Worm (Caenorhabditis elegans) whole organism, L4 larva: Measurements from ENCODE around the gene srsx-34.

Source experiments
- F26F4.8 ChIP-seq: fragments of 200-800 bp; sonication (Bioruptor generic); conservative IDR thresholded peaks from 2 replicates; pipeline ENCODE4 v1.3.6; 2022; ENCODE audit warnings: missing genetic modification characterization, missing compliant biosample characterization
- F49E8.2 ChIP-seq: sonication (generic microtip); optimal IDR thresholded peaks from 2 replicates; lab custom pipeline; 2016; ENCODE audit warnings: missing compliant biosample characterization, mild to moderate bottlenecking, missing genetic modification characterization, borderline replicate concordance
- Y48G9A.11 ChIP-seq: fragments of 200-800 bp; sonication (Bioruptor generic); IDR thresholded peaks from 2 replicates; pipeline ENCODE4 v1.3.6; 2022; ENCODE audit warnings: missing genetic modification reagents, missing genetic modification characterization, missing compliant biosample characterization
- Y75B8A.6 ChIP-seq: fragments of 200-800 bp; sonication (Bioruptor generic); IDR thresholded peaks from 2 replicates; pipeline ENCODE4 v1.3.6; 2022; ENCODE audit warnings: missing genetic modification reagents, missing genetic modification characterization, missing compliant biosample characterization
- ZK337.2 ChIP-seq: fragments of 200-800 bp; sonication (Bioruptor generic); IDR thresholded peaks from 2 replicates; pipeline ENCODE4 v1.3.6; 2022; ENCODE audit warnings: missing genetic modification reagents, missing genetic modification characterization, missing compliant biosample characterization
- aha-1 ChIP-seq: fragments of 150-350 bp; peaks from one replicate; lab custom pipeline; 2014; ENCODE audit warnings: missing biosample characterization, missing genetic modification characterization
- arid-1 ChIP-seq: fragments of 200-800 bp; sonication (Bioruptor generic); conservative IDR thresholded peaks from 2 replicates; pipeline ENCODE4 v1.3.6; 2022; ENCODE audit warnings: missing genetic modification reagents, missing genetic modification characterization, missing compliant biosample characterization
- attf-4 ChIP-seq: sonication (generic microtip); optimal IDR thresholded peaks from 3 replicates; lab custom pipeline; 2017; ENCODE audit warnings: missing biosample characterization, missing genetic modification characterization
- ceh-20 ChIP-seq: fragments of 200-800 bp; sonication (Bioruptor generic); IDR thresholded peaks from 2 replicates; pipeline ENCODE4 v1.3.6; 2022; ENCODE audit warnings: missing genetic modification reagents, missing genetic modification characterization, missing compliant biosample characterization
- ceh-28 ChIP-seq: fragments of 150-350 bp; optimal IDR thresholded peaks from 2 replicates; lab custom pipeline; 2014; ENCODE audit warnings: missing biosample characterization, missing genetic modification reagents, missing genetic modification characterization
- ceh-44 ChIP-seq: fragments of 200-800 bp; sonication (Bioruptor generic); IDR thresholded peaks from 2 replicates; pipeline ENCODE4 v1.3.6; 2022; ENCODE audit warnings: missing genetic modification reagents, missing genetic modification characterization, missing compliant biosample characterization
- ceh-62 ChIP-seq: sonication (generic microtip); optimal IDR thresholded peaks from 2 replicates; lab custom pipeline; 2017; ENCODE audit warnings: missing biosample characterization, missing genetic modification characterization
- ces-1 ChIP-seq: fragments of 150-350 bp; sonication (generic microtip); optimal IDR thresholded peaks from 4 replicates; lab custom pipeline; 2014; ENCODE audit warnings: missing biosample characterization, missing genetic modification reagents, missing genetic modification characterization
- ctbp-1 ChIP-seq: fragments of 200-800 bp; sonication (Bioruptor generic); IDR thresholded peaks from 2 replicates; pipeline ENCODE4 v1.3.6; 2022; ENCODE audit warnings: missing genetic modification reagents, missing genetic modification characterization, missing compliant biosample characterization
- dmd-6 ChIP-seq: fragments of 200-800 bp; sonication (Bioruptor generic); IDR thresholded peaks from 2 replicates; pipeline ENCODE4 v1.3.6; 2022; ENCODE audit warnings: missing genetic modification reagents, missing genetic modification characterization, missing compliant biosample characterization
- dmd-8 ChIP-seq: fragments of 200-800 bp; sonication (Bioruptor generic); IDR thresholded peaks from 2 replicates; pipeline ENCODE4 v1.3.6; 2022; ENCODE audit warnings: missing genetic modification characterization, missing compliant biosample characterization
- dmd-9 ChIP-seq: fragments of 200-800 bp; sonication (Bioruptor generic); IDR thresholded peaks from 2 replicates; pipeline ENCODE4 v1.3.6; 2022; ENCODE audit warnings: missing genetic modification reagents, missing genetic modification characterization, missing compliant biosample characterization
- duxl-1 ChIP-seq: sonication (generic microtip); optimal IDR thresholded peaks from 2 replicates; lab custom pipeline; 2016; ENCODE audit warnings: mild to moderate bottlenecking, missing genetic modification characterization, moderate library complexity, missing compliant biosample characterization; ENCODE audit not compliant: poor library complexity
- gei-8 ChIP-seq: fragments of 200-800 bp; sonication (Bioruptor generic); optimal IDR thresholded peaks from 2 replicates; lab custom pipeline; 2018; ENCODE audit warnings: mild to moderate bottlenecking, missing genetic modification characterization, missing compliant biosample characterization
- hif-1 ChIP-seq, 2 experiments: sonication (generic microtip); optimal IDR thresholded peaks; 2 replicates each; lab custom pipeline; 2016 to 2017; ENCODE audit warnings: missing compliant biosample characterization in 2 of 2, missing genetic modification characterization in 2 of 2, missing genetic modification reagents in 2 of 2, missing genotype in 2 of 2, mild to moderate bottlenecking in 1 of 2
- hmg-1.1 ChIP-seq: fragments of 200-800 bp; sonication (Bioruptor generic); IDR thresholded peaks from 2 replicates; pipeline ENCODE4 v1.3.6; 2022; ENCODE audit warnings: missing genetic modification reagents, missing genetic modification characterization, missing compliant biosample characterization
- jun-1 ChIP-seq: fragments of 150-350 bp; optimal IDR thresholded peaks from 2 replicates; lab custom pipeline; 2014; ENCODE audit warnings: missing biosample characterization, missing genetic modification reagents, missing genetic modification characterization
- lin-1 ChIP-seq: fragments of 200-800 bp; sonication (Bioruptor generic); IDR thresholded peaks from 2 replicates; pipeline ENCODE4 v1.3.6; 2022; ENCODE audit warnings: missing genetic modification reagents, missing genetic modification characterization, missing compliant biosample characterization
- lin-15B ChIP-seq: fragments of 150-350 bp; sonication (generic microtip); optimal IDR thresholded peaks from 3 replicates; lab custom pipeline; 2014; ENCODE audit warnings: missing biosample characterization, missing genetic modification characterization
- lin-38 ChIP-seq: fragments of 200-800 bp; sonication (Bioruptor generic); IDR thresholded peaks from 2 replicates; pipeline ENCODE4 v1.3.6; 2022; ENCODE audit warnings: missing genetic modification reagents, missing genetic modification characterization, missing compliant biosample characterization
- lsy-2 ChIP-seq, 2 experiments: fragments of 150-350 bp in 1 of 2; sonication (generic microtip) in 1 of 2; optimal IDR thresholded peaks; 2 replicates each; lab custom pipeline; 2014 to 2017; ENCODE audit warnings: missing biosample characterization in 2 of 2, missing genetic modification characterization in 2 of 2
- madf-9 ChIP-seq: fragments of 200-800 bp; sonication (Bioruptor generic); conservative IDR thresholded peaks from 2 replicates; pipeline ENCODE4 v1.3.6; 2022; ENCODE audit warnings: missing genetic modification reagents, missing genetic modification characterization, missing compliant biosample characterization
- mdl-1 ChIP-seq, 2 experiments: fragments of 150-350 bp in 1 of 2; sonication (generic microtip) in 1 of 2; optimal IDR thresholded peaks; 2 replicates each; lab custom pipeline; 2014 to 2017; ENCODE audit warnings: missing biosample characterization in 2 of 2, missing genetic modification characterization in 2 of 2
- mdt-29 ChIP-seq: fragments of 200-800 bp; sonication (Bioruptor generic); IDR thresholded peaks from 2 replicates; pipeline ENCODE4 v1.3.6; 2022; ENCODE audit warnings: missing genetic modification reagents, missing genetic modification characterization, missing compliant biosample characterization
- mxl-2 ChIP-seq: fragments of 200-800 bp; sonication (Bioruptor generic); conservative IDR thresholded peaks from 2 replicates; pipeline ENCODE4 v1.3.6; 2022; ENCODE audit warnings: missing genetic modification reagents, missing genetic modification characterization, missing compliant biosample characterization
- mxl-3 ChIP-seq: fragments of 200-800 bp; sonication (Bioruptor generic); optimal IDR thresholded peaks from 2 replicates; lab custom pipeline; 2018; ENCODE audit warnings: mild to moderate bottlenecking, missing genetic modification characterization, missing compliant biosample characterization
- nhr-77 ChIP-seq: fragments of 150-350 bp; optimal IDR thresholded peaks from 2 replicates; lab custom pipeline; 2014; ENCODE audit warnings: missing biosample characterization, missing genetic modification characterization
- pha-4 ChIP-seq, 2 experiments: fragments of 150-350 bp in 1 of 2; fragments of 200-800 bp in 1 of 2; sonication (Bioruptor generic) in 1 of 2; IDR thresholded peaks in 1 of 2; optimal IDR thresholded peaks in 1 of 2; 2 replicates each; pipeline versions ENCODE4 v1.3.6 to Lab custom; 2014 to 2022; ENCODE audit warnings: missing genetic modification characterization in 2 of 2, missing genetic modification reagents in 2 of 2, missing biosample characterization in 1 of 2, missing compliant biosample characterization in 1 of 2
- pqm-1 ChIP-seq: sonication (generic microtip); optimal IDR thresholded peaks from 2 replicates; lab custom pipeline; 2017; ENCODE audit warnings: missing biosample characterization, missing genetic modification characterization
- rbr-2 ChIP-seq: sonication (generic microtip); optimal IDR thresholded peaks from 2 replicates; lab custom pipeline; 2016; ENCODE audit warnings: missing genotype, missing genetic modification characterization, missing compliant biosample characterization
- set-16 ChIP-seq: fragments of 200-800 bp; sonication (Bioruptor generic); IDR thresholded peaks from 2 replicates; pipeline ENCODE4 v1.3.6; 2022; ENCODE audit warnings: missing genetic modification reagents, missing genetic modification characterization, missing compliant biosample characterization
- skn-1 ChIP-seq: fragments of 150-350 bp; optimal IDR thresholded peaks from 2 replicates; lab custom pipeline; 2014; ENCODE audit warnings: missing biosample characterization, missing genetic modification characterization
- snpc-1.2 ChIP-seq: fragments of 200-800 bp; sonication (Bioruptor generic); IDR thresholded peaks from 2 replicates; pipeline ENCODE4 v1.3.6; 2022; ENCODE audit warnings: missing genetic modification reagents, missing genetic modification characterization, missing compliant biosample characterization
- spr-1 ChIP-seq: sonication (generic microtip); optimal IDR thresholded peaks from 2 replicates; lab custom pipeline; 2016; ENCODE audit warnings: mild to moderate bottlenecking, missing genetic modification characterization, missing compliant biosample characterization
- spr-3 ChIP-seq: fragments of 200-800 bp; sonication (Bioruptor generic); optimal IDR thresholded peaks from 2 replicates; lab custom pipeline; 2018; ENCODE audit warnings: mild to moderate bottlenecking, missing genetic modification characterization, missing compliant biosample characterization
- tra-1 ChIP-seq: fragments of 200-800 bp; sonication (Bioruptor generic); IDR thresholded peaks from 2 replicates; pipeline ENCODE4 v1.3.6; 2022; ENCODE audit warnings: missing genetic modification reagents, missing genetic modification characterization, missing compliant biosample characterization
- unc-130 ChIP-seq: sonication (generic microtip); optimal IDR thresholded peaks from 2 replicates; lab custom pipeline; 2016; ENCODE audit warnings: missing genetic modification reagents, missing genetic modification characterization, missing compliant biosample characterization
- unc-62 ChIP-seq, 3 experiments: fragments of 150-350 bp in 1 of 3; sonication (generic microtip); optimal IDR thresholded peaks in 2 of 3; peaks in 1 of 3; 1 replicate in 1 of 3; 2 replicates in 2 of 3; lab custom pipeline; 2014 to 2017; ENCODE audit warnings: missing biosample characterization in 3 of 3, missing genetic modification characterization in 3 of 3, missing genetic modification reagents in 3 of 3, missing genotype in 1 of 3
- zag-1 ChIP-seq: fragments of 150-350 bp; optimal IDR thresholded peaks from 2 replicates; lab custom pipeline; 2014; ENCODE audit warnings: missing biosample characterization, missing genetic modification characterization
- zfp-3 ChIP-seq: fragments of 200-800 bp; sonication (Bioruptor generic); conservative IDR thresholded peaks from 2 replicates; pipeline ENCODE4 v1.3.6; 2022; ENCODE audit warnings: missing genetic modification reagents, missing genetic modification characterization, missing compliant biosample characterization
- zip-11 ChIP-seq: fragments of 200-800 bp; sonication (Bioruptor generic); IDR thresholded peaks from 2 replicates; pipeline ENCODE4 v1.3.6; 2022; ENCODE audit warnings: missing genetic modification characterization, missing compliant biosample characterization
- zip-2 ChIP-seq: fragments of 150-350 bp; optimal IDR thresholded peaks from 2 replicates; lab custom pipeline; 2014; ENCODE audit warnings: missing biosample characterization, missing genetic modification characterization
- ztf-7 ChIP-seq: fragments of 150-350 bp; optimal IDR thresholded peaks from 2 replicates; lab custom pipeline; 2014; ENCODE audit warnings: missing biosample characterization, missing genetic modification characterization

Gene srsx-34

ce11 chrV:9079965-9080432 is 44.2 kb downstream of the srsx-34 start (continued):
- peak; percentile 62 for TF ChIP-seq mdt-29 (GFP tag; lab: Robert Waterston, UW)
- peak; percentile 89 for TF ChIP-seq aha-1 (tag; lab: Kevin White, UChicago)
- TF ChIP-seq dmd-6, result peak; percentile 98
- TF ChIP-seq lin-1 (GFP tag; lab: Robert Waterston, UW), result 0 out of 2 replicates have a peak, but pooled peaks have one; percentile 37
- no peak for TF ChIP-seq madf-9
- no peak for TF ChIP-seq F49E8.2 (tag; lab: Kevin White, UChicago)
- TF ChIP-seq mxl-3 (GFP tag; lab: Kevin White, UChicago), result peak; percentile 83
- TF ChIP-seq Y48G9A.11 (GFP tag; lab: Robert Waterston, UW), result no peak

DNA sequence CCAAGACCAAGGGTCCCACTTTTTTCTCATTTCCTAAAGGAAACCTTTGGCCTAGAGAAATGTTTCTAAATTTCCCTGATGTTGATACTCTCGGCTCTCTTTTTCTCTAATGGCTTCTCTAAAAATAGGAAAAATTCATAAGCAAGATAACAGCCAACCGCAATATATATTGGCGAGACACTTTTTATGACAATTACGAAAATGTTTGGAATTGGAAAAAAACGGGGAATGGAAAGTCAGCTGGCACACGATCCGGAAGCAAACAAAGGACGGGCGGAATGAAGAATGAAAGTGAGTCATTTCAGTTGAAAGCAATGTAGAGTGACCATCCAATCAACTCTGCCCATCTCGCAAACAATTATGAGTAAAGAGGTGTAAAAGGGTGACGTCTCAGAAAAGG is 45.6 kb downstream of the srsx-34 start:
- TF ChIP-seq hmg-1.1 (GFP tag; lab: Robert Waterston, UW) (no peak), aha-1 (tag; lab: Kevin White, UChicago) (peak; percentile 65), spr-1 (tag; lab: Kevin White, UChicago) (no peak), skn-1 (tag; lab: Kevin White, UChicago) (no peak), pqm-1 (tag; lab: Kevin White, UChicago) (peak; percentile 44), mxl-3 (GFP tag; lab: Kevin White, UChicago) (no peak), zfp-3 (GFP tag; lab: Robert Waterston, UW) (no peak), snpc-1.2 (no peak), zag-1 (tag; lab: Kevin White, UChicago) (no peak), unc-62 (GFP tag; optimal IDR thresholded peaks at IDR 0.05 in 1 of 2; lab: Kevin White, UChicago) (no peak), unc-62 (tag; optimal IDR thresholded peaks at IDR 0.05; lab: Kevin White, UChicago) (no peak), Y75B8A.6 (GFP tag; lab: Robert Waterston, UW) (no peak), F26F4.8 (GFP tag; lab: Robert Waterston, UW) (no peak), ceh-28 (tag; lab: Kevin White, UChicago) (no peak), ZK337.2 (GFP tag; lab: Robert Waterston, UW) (no peak), ceh-44 (GFP tag; lab: Robert Waterston, UW) (no peak), lin-38 (GFP tag; lab: Robert Waterston, UW) (no peak), ceh-62 (no peak), dmd-9 (GFP tag; lab: Robert Waterston, UW) (no peak), pha-4 (GFP tag; IDR thresholded peaks at IDR 0.05; lab: Robert Waterston, UW) (no peak), pha-4 (tag; optimal IDR thresholded peaks at IDR 0.05; lab: Kevin White, UChicago) (peak; percentile 62), unc-130 (GFP tag; lab: Kevin White, UChicago) (no peak), dmd-8 (GFP tag; lab: Robert Waterston, UW) (no peak), hif-1 (tag; optimal IDR thresholded peaks at IDR 0.05; lab: Kevin White, UChicago) (peak in 1 of 2 experiments; percentile 16), spr-3 (GFP tag; lab: Kevin White, UChicago) (no peak), ces-1 (GFP tag; lab: Kevin White, UChicago) (no peak), lin-15B (tag; lab: Kevin White, UChicago) (no peak), mdl-1 (tag; optimal IDR thresholded peaks at IDR 0.05; lab: Kevin White, UChicago) (no peak), zip-2 (no peak), ceh-20 (GFP tag; lab: Robert Waterston, UW) (no peak), arid-1 (no peak), zip-11 (GFP tag; lab: Robert Waterston, UW) (no peak), ctbp-1 (no peak), tra-1 (GFP tag; lab: Robert Waterston, UW) (no peak), mxl-2 (GFP tag; lab: Robert Waterston, UW) (no peak), ztf-7 (tag; lab: Kevin White, UChicago) (no peak), set-16 (GFP tag; lab: Robert Waterston, UW) (no peak), jun-1 (no peak), lsy-2 (tag; optimal IDR thresholded peaks at IDR 0.05; lab: Kevin White, UChicago) (no peak), nhr-77 (tag; lab: Kevin White, UChicago) (peak; percentile 4), madf-9 (no peak), gei-8 (no peak), attf-4 (tag; lab: Kevin White, UChicago) (no peak), rbr-2 (tag; lab: Kevin White, UChicago) (no peak), duxl-1 (tag; lab: Kevin White, UChicago) (no peak)
